Worm (Caenorhabditis elegans): Measurements from ENCODE around the gene acr-2.

ce11 chrX:6655163-6655562, 47.2 kb upstream of the acr-2 start, which contains the start of gene nhr-173:
- no peak for TF ChIP-seq elt-3 (tag; optimal IDR thresholded peaks at IDR 0.05)
- TF ChIP-seq lin-32 (GFP tag; optimal IDR thresholded peaks at IDR 0.05) = no peak
- no peak for TF ChIP-seq unc-39 (tag; optimal IDR thresholded peaks at IDR 0.05)
- TF ChIP-seq pha-4 (tag; optimal IDR thresholded peaks at IDR 0.05) = no peak
- no peak for TF ChIP-seq ztf-11 (tag; optimal IDR thresholded peaks at IDR 0.05)
- TF ChIP-seq lsy-2 (tag; optimal IDR thresholded peaks at IDR 0.05) = no peak
- TF ChIP-seq mep-1 (tag; optimal IDR thresholded peaks at IDR 0.05) = no peak
- no peak for TF ChIP-seq snpc-4 (tag; optimal IDR thresholded peaks at IDR 0.05)
- no peak for TF ChIP-seq nhr-76 (tag; optimal IDR thresholded peaks at IDR 0.05)
